Worm (Caenorhabditis elegans) whole organism, L4 larva: ENCODE measurements around the gene gfat-2.

ENCODE experiments used
- F10B5.3 ChIP-seq: sonication (generic microtip); optimal IDR thresholded peaks from 2 replicates; lab custom pipeline; 2016; ENCODE audit warnings: mild to moderate bottlenecking, missing genetic modification characterization, missing compliant biosample characterization
- T20F7.1 ChIP-seq: fragments of 200-800 bp; sonication (Bioruptor generic); optimal IDR thresholded peaks from 2 replicates; lab custom pipeline; 2018; ENCODE audit warnings: mild to moderate bottlenecking, missing genetic modification characterization, missing compliant biosample characterization
- Y48G9A.11 ChIP-seq: fragments of 200-800 bp; sonication (Bioruptor generic); IDR thresholded peaks from 2 replicates; pipeline ENCODE4 v1.3.6; 2022; ENCODE audit warnings: missing genetic modification reagents, missing genetic modification characterization, missing compliant biosample characterization
- Y75B8A.6 ChIP-seq: fragments of 200-800 bp; sonication (Bioruptor generic); IDR thresholded peaks from 2 replicates; pipeline ENCODE4 v1.3.6; 2022; ENCODE audit warnings: missing genetic modification reagents, missing genetic modification characterization, missing compliant biosample characterization
- ZK546.5 ChIP-seq, 2 experiments: sonication (generic microtip); optimal IDR thresholded peaks; 2 replicates each; lab custom pipeline; 2017; ENCODE audit warnings: missing biosample characterization in 2 of 2, missing genetic modification characterization in 2 of 2
- aha-1 ChIP-seq: fragments of 150-350 bp; peaks from one replicate; lab custom pipeline; 2014; ENCODE audit warnings: missing biosample characterization, missing genetic modification characterization
- aly-2 ChIP-seq: sonication (generic microtip); optimal IDR thresholded peaks from 2 replicates; lab custom pipeline; 2018; ENCODE audit warnings: missing biosample characterization, missing genetic modification characterization
- arid-1 ChIP-seq: fragments of 200-800 bp; sonication (Bioruptor generic); conservative IDR thresholded peaks from 2 replicates; pipeline ENCODE4 v1.3.6; 2022; ENCODE audit warnings: missing genetic modification reagents, missing genetic modification characterization, missing compliant biosample characterization
- ces-1 ChIP-seq: fragments of 150-350 bp; sonication (generic microtip); optimal IDR thresholded peaks from 4 replicates; lab custom pipeline; 2014; ENCODE audit warnings: missing biosample characterization, missing genetic modification reagents, missing genetic modification characterization
- daf-16 ChIP-seq, 3 experiments: sonication (generic microtip); optimal IDR thresholded peaks; 2 replicates each; lab custom pipeline; 2016 to 2017; ENCODE audit warnings: missing genetic modification characterization in 3 of 3, missing genetic modification reagents in 3 of 3, mild to moderate bottlenecking in 2 of 3, missing compliant biosample characterization in 2 of 3, missing biosample characterization in 1 of 3, moderate library complexity in 1 of 3
- daf-19 ChIP-seq: fragments of 200-800 bp; sonication (Bioruptor generic); conservative IDR thresholded peaks from 2 replicates; pipeline ENCODE4 v1.3.6; 2022; ENCODE audit warnings: missing genetic modification characterization, missing compliant biosample characterization
- dmd-6 ChIP-seq: fragments of 200-800 bp; sonication (Bioruptor generic); IDR thresholded peaks from 2 replicates; pipeline ENCODE4 v1.3.6; 2022; ENCODE audit warnings: missing genetic modification reagents, missing genetic modification characterization, missing compliant biosample characterization
- dmd-8 ChIP-seq: fragments of 200-800 bp; sonication (Bioruptor generic); IDR thresholded peaks from 2 replicates; pipeline ENCODE4 v1.3.6; 2022; ENCODE audit warnings: missing genetic modification characterization, missing compliant biosample characterization
- hmg-1.1 ChIP-seq: fragments of 200-800 bp; sonication (Bioruptor generic); IDR thresholded peaks from 2 replicates; pipeline ENCODE4 v1.3.6; 2022; ENCODE audit warnings: missing genetic modification reagents, missing genetic modification characterization, missing compliant biosample characterization
- lim-7 ChIP-seq: fragments of 200-800 bp; sonication (Bioruptor generic); IDR thresholded peaks from 2 replicates; pipeline ENCODE4 v1.3.6; 2022; ENCODE audit warnings: missing genetic modification characterization, missing compliant biosample characterization
- lin-29 ChIP-seq: fragments of 200-800 bp; sonication (Bioruptor generic); IDR thresholded peaks from 2 replicates; pipeline ENCODE4 v1.3.6; 2022; ENCODE audit warnings: missing genetic modification reagents, missing genetic modification characterization, missing compliant biosample characterization
- lin-38 ChIP-seq: fragments of 200-800 bp; sonication (Bioruptor generic); IDR thresholded peaks from 2 replicates; pipeline ENCODE4 v1.3.6; 2022; ENCODE audit warnings: missing genetic modification reagents, missing genetic modification characterization, missing compliant biosample characterization
- madf-9 ChIP-seq: fragments of 200-800 bp; sonication (Bioruptor generic); conservative IDR thresholded peaks from 2 replicates; pipeline ENCODE4 v1.3.6; 2022; ENCODE audit warnings: missing genetic modification reagents, missing genetic modification characterization, missing compliant biosample characterization
- mdt-29 ChIP-seq: fragments of 200-800 bp; sonication (Bioruptor generic); IDR thresholded peaks from 2 replicates; pipeline ENCODE4 v1.3.6; 2022; ENCODE audit warnings: missing genetic modification reagents, missing genetic modification characterization, missing compliant biosample characterization
- mes-2 ChIP-seq: sonication (generic microtip); optimal IDR thresholded peaks from 2 replicates; lab custom pipeline; 2016; ENCODE audit warnings: missing genotype, mild to moderate bottlenecking, missing genetic modification characterization, missing compliant biosample characterization; ENCODE audit not compliant: poor library complexity, severe bottlenecking
- mxl-2 ChIP-seq: fragments of 200-800 bp; sonication (Bioruptor generic); conservative IDR thresholded peaks from 2 replicates; pipeline ENCODE4 v1.3.6; 2022; ENCODE audit warnings: missing genetic modification reagents, missing genetic modification characterization, missing compliant biosample characterization
- nhr-11 ChIP-seq: fragments of 150-350 bp; optimal IDR thresholded peaks from 2 replicates; lab custom pipeline; 2014; ENCODE audit warnings: missing biosample characterization, missing genetic modification characterization
- nhr-111 ChIP-seq: fragments of 200-800 bp; sonication (Bioruptor generic); optimal IDR thresholded peaks from 2 replicates; lab custom pipeline; 2018; ENCODE audit warnings: mild to moderate bottlenecking, missing genetic modification characterization, missing compliant biosample characterization
- nhr-76 ChIP-seq: fragments of 150-350 bp; optimal IDR thresholded peaks from 2 replicates; lab custom pipeline; 2014; ENCODE audit warnings: missing biosample characterization, missing genetic modification characterization
- nhr-77 ChIP-seq: fragments of 150-350 bp; optimal IDR thresholded peaks from 2 replicates; lab custom pipeline; 2014; ENCODE audit warnings: missing biosample characterization, missing genetic modification characterization
- pha-4 ChIP-seq, 2 experiments: fragments of 150-350 bp in 1 of 2; fragments of 200-800 bp in 1 of 2; sonication (Bioruptor generic) in 1 of 2; IDR thresholded peaks in 1 of 2; optimal IDR thresholded peaks in 1 of 2; 2 replicates each; pipeline versions ENCODE4 v1.3.6 to Lab custom; 2014 to 2022; ENCODE audit warnings: missing genetic modification characterization in 2 of 2, missing genetic modification reagents in 2 of 2, missing biosample characterization in 1 of 2, missing compliant biosample characterization in 1 of 2
- rbr-2 ChIP-seq: sonication (generic microtip); optimal IDR thresholded peaks from 2 replicates; lab custom pipeline; 2016; ENCODE audit warnings: missing genotype, missing genetic modification characterization, missing compliant biosample characterization
- sdz-12 ChIP-seq: fragments of 200-800 bp; sonication (Bioruptor generic); optimal IDR thresholded peaks from 2 replicates; lab custom pipeline; 2018; ENCODE audit warnings: mild to moderate bottlenecking, missing genetic modification characterization, missing compliant biosample characterization
- skn-1 ChIP-seq: fragments of 150-350 bp; optimal IDR thresholded peaks from 2 replicates; lab custom pipeline; 2014; ENCODE audit warnings: missing biosample characterization, missing genetic modification characterization
- spr-1 ChIP-seq: sonication (generic microtip); optimal IDR thresholded peaks from 2 replicates; lab custom pipeline; 2016; ENCODE audit warnings: mild to moderate bottlenecking, missing genetic modification characterization, missing compliant biosample characterization
- tag-97 ChIP-seq: fragments of 200-800 bp; sonication (Bioruptor generic); IDR thresholded peaks from 2 replicates; pipeline ENCODE4 v1.3.6; 2022; ENCODE audit warnings: missing genetic modification characterization, missing compliant biosample characterization
- tra-1 ChIP-seq: fragments of 200-800 bp; sonication (Bioruptor generic); IDR thresholded peaks from 2 replicates; pipeline ENCODE4 v1.3.6; 2022; ENCODE audit warnings: missing genetic modification reagents, missing genetic modification characterization, missing compliant biosample characterization
- ztf-11 ChIP-seq: fragments of 150-350 bp; optimal IDR thresholded peaks from 2 replicates; lab custom pipeline; 2014; ENCODE audit warnings: missing biosample characterization, missing genetic modification characterization
- ztf-7 ChIP-seq: fragments of 150-350 bp; optimal IDR thresholded peaks from 2 replicates; lab custom pipeline; 2014; ENCODE audit warnings: missing biosample characterization, missing genetic modification characterization

Gene gfat-2

DNA sequence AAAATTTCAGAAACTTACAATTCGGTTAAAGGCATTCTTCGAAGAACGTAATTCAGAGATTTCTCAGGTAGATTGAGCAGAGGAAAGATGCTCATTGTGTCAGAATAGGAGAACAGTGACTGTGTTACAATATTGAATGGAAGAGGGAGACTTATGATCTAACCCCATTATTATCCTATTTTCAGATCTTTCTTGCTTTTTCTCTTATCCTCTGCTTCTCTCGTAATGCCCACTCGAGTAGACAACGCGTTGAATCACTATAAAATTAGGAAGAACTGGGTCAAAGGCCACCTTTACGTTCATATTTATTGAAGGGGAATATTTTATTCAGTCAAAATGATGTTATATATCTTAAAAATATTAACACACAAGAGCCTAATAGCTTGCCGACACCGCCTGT is 30.8 kb upstream of the gfat-2 start, which contains the start of gene fbxb-76:
TSS of gene fbxb-76 (minus strand) at position 101 of the 400 bp plus-strand sequence.
- TF ChIP-seq dmd-6 (no peak), pha-4 (GFP tag; IDR thresholded peaks at IDR 0.05; lab: Robert Waterston, UW) (no peak), pha-4 (tag; optimal IDR thresholded peaks at IDR 0.05; lab: Kevin White, UChicago) (no peak), dmd-8 (GFP tag; lab: Robert Waterston, UW) (no peak), Y48G9A.11 (GFP tag; lab: Robert Waterston, UW) (no peak), lin-29 (GFP tag; lab: Robert Waterston, UW) (no peak), nhr-76 (tag; lab: Kevin White, UChicago) (no peak), ztf-11 (no peak), F10B5.3 (no peak), ztf-7 (tag; lab: Kevin White, UChicago) (no peak), tag-97 (GFP tag; lab: Robert Waterston, UW) (no peak), daf-19 (GFP tag; lab: Robert Waterston, UW) (no peak), sdz-12 (GFP tag; lab: Kevin White, UChicago) (no peak), ZK546.5 (tag; optimal IDR thresholded peaks at IDR 0.05; lab: Kevin White, UChicago) (no peak)

DNA sequence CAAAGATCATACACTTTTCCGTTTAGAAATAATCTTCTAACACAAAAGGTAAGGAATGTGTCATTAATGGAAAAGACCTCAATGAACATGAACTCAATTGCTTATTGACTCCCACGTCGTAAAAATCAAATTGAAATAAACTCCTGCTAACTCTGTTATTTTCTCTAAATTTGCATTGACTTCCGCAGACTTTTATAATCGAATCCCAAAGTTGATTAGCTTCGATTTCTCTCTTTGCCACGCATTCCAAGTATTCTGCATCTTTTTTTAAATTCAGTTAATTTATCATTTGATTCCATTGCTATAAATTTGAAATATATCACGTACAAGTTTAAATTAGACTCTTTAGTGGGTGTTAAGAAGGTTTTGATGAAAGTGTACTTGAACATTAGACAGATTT is 21.3 kb upstream of the gfat-2 start:
- TF ChIP-seq ces-1 (GFP tag; lab: Kevin White, UChicago) (peak; percentile 80), aha-1 (tag; lab: Kevin White, UChicago) (peak; percentile 68), nhr-11 (tag; lab: Kevin White, UChicago) (peak; percentile 15), madf-9 (GFP tag; lab: Robert Waterston, UW) (no peak)

DNA sequence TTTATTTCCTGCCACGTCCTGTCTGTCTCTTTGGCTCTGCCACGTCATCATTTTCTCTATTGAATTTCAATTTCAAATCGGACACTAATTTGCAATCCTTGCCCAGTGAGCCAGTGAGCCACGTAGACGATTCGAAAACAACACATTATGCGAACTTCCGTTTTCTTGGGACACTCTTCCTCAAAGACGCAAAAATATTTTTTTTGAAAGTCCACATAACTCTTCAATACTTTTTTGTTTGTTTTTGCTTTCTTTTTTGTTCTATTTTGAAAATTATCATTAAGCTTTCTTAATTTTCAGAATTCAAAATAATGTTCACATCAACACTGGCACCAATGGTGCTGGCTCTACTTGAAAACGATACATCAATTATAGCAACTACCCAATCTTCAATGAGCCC is 15.8 kb upstream of the gfat-2 start, which contains the start of gene tag-89:
TSS of gene tag-89 (plus strand) at position 301 of the 400 bp plus-strand sequence.
- TF ChIP-seq nhr-77 (tag; lab: Kevin White, UChicago), result no peak
- TF ChIP-seq mxl-2 (GFP tag; lab: Robert Waterston, UW), result no peak
- no peak for TF ChIP-seq spr-1 (tag; lab: Kevin White, UChicago)
- TF ChIP-seq lim-7 (GFP tag; lab: Robert Waterston, UW), result no peak
- no peak for TF ChIP-seq T20F7.1 (GFP tag; lab: Kevin White, UChicago)
- no peak for TF ChIP-seq aly-2 (tag; lab: Kevin White, UChicago)
- no peak for TF ChIP-seq rbr-2 (tag; lab: Kevin White, UChicago)
- no peak for TF ChIP-seq skn-1 (tag; lab: Kevin White, UChicago)
- no peak for TF ChIP-seq nhr-111
- no peak for TF ChIP-seq tra-1 (GFP tag; lab: Robert Waterston, UW)
- TF ChIP-seq Y75B8A.6 (GFP tag; lab: Robert Waterston, UW), result no peak
- TF ChIP-seq mes-2, result no peak
- TF ChIP-seq F10B5.3, result no peak
- no peak for TF ChIP-seq mdt-29
- TF ChIP-seq daf-16 (GFP tag; optimal IDR thresholded peaks at IDR 0.05; lab: Kevin White, UChicago), result no peak
- TF ChIP-seq daf-16 (tag; optimal IDR thresholded peaks at IDR 0.05; lab: Kevin White, UChicago), result no peak
- no peak for TF ChIP-seq arid-1 (GFP tag; lab: Robert Waterston, UW)

DNA sequence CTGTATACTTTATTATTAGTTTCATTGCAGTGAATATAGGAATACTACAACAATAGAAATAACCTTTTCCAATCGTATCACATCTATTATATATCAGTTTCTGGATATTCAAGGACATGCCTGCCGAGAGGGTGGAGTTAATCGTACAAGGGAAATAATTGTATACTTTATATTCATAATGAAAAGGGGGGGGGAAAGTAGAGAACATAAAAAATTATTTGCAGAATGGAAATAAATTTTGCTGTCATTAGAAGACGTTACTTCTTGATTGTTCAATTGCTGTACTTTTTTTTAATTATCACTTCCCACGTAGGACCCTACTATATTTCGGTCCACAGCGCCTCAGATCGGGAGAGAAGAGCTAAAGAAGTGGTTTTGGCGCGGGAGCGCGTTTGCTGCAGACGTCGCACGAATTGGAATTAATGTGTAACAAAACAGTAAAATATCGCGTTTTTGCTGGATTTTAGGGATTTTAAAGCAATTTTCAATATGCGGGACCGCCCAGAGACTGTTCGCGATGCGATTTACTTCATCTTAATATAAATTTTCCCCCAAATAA is 11.7 kb upstream of the gfat-2 start, which contains the start of gene dsl-6:
TSS of gene dsl-6 (minus strand) at position 51 of the 559 bp plus-strand sequence.
- TF ChIP-seq hmg-1.1 (GFP tag; lab: Robert Waterston, UW), result 0 out of 2 replicates have a peak, but pooled peaks have one; percentile 19
- TF ChIP-seq lin-38, result peak; percentile 64
